Worm (Caenorhabditis elegans) whole organism, L4 larva: ENCODE results near the gene C05C12.1.

Source experiments
- F10B5.3 ChIP-seq: sonication (generic microtip); optimal IDR thresholded peaks from 2 replicates; lab custom pipeline; 2016; ENCODE audit warnings: mild to moderate bottlenecking, missing genetic modification characterization, missing compliant biosample characterization
- F37D6.2 ChIP-seq: sonication (generic microtip); optimal IDR thresholded peaks from 2 replicates; lab custom pipeline; 2016; ENCODE audit warnings: mild to moderate bottlenecking, missing genetic modification characterization, missing compliant biosample characterization
- F49E8.2 ChIP-seq: sonication (generic microtip); optimal IDR thresholded peaks from 2 replicates; lab custom pipeline; 2016; ENCODE audit warnings: missing compliant biosample characterization, mild to moderate bottlenecking, missing genetic modification characterization, borderline replicate concordance
- Y5F2A.4 ChIP-seq: fragments of 200-800 bp; sonication (Bioruptor generic); optimal IDR thresholded peaks from 2 replicates; lab custom pipeline; 2018; ENCODE audit warnings: mild to moderate bottlenecking, missing genetic modification characterization, missing compliant biosample characterization
- Y75B8A.6 ChIP-seq: fragments of 200-800 bp; sonication (Bioruptor generic); IDR thresholded peaks from 2 replicates; pipeline ENCODE4 v1.3.6; 2022; ENCODE audit warnings: missing genetic modification reagents, missing genetic modification characterization, missing compliant biosample characterization
- ZK337.2 ChIP-seq: fragments of 200-800 bp; sonication (Bioruptor generic); IDR thresholded peaks from 2 replicates; pipeline ENCODE4 v1.3.6; 2022; ENCODE audit warnings: missing genetic modification reagents, missing genetic modification characterization, missing compliant biosample characterization
- ZK546.5 ChIP-seq, 2 experiments: sonication (generic microtip); optimal IDR thresholded peaks; 2 replicates each; lab custom pipeline; 2017; ENCODE audit warnings: missing biosample characterization in 2 of 2, missing genetic modification characterization in 2 of 2
- aly-2 ChIP-seq: sonication (generic microtip); optimal IDR thresholded peaks from 2 replicates; lab custom pipeline; 2018; ENCODE audit warnings: missing biosample characterization, missing genetic modification characterization
- ama-1 ChIP-seq: fragments of 150-350 bp; optimal IDR thresholded peaks from 2 replicates; lab custom pipeline; 2014; ENCODE audit warnings: inconsistent platforms, mixed read lengths
- arid-1 ChIP-seq: fragments of 200-800 bp; sonication (Bioruptor generic); conservative IDR thresholded peaks from 2 replicates; pipeline ENCODE4 v1.3.6; 2022; ENCODE audit warnings: missing genetic modification reagents, missing genetic modification characterization, missing compliant biosample characterization
- ceh-20 ChIP-seq: fragments of 200-800 bp; sonication (Bioruptor generic); IDR thresholded peaks from 2 replicates; pipeline ENCODE4 v1.3.6; 2022; ENCODE audit warnings: missing genetic modification reagents, missing genetic modification characterization, missing compliant biosample characterization
- ceh-28 ChIP-seq: fragments of 150-350 bp; optimal IDR thresholded peaks from 2 replicates; lab custom pipeline; 2014; ENCODE audit warnings: missing biosample characterization, missing genetic modification reagents, missing genetic modification characterization
- ceh-44 ChIP-seq: fragments of 200-800 bp; sonication (Bioruptor generic); IDR thresholded peaks from 2 replicates; pipeline ENCODE4 v1.3.6; 2022; ENCODE audit warnings: missing genetic modification reagents, missing genetic modification characterization, missing compliant biosample characterization
- ceh-82 ChIP-seq: sonication (generic microtip); optimal IDR thresholded peaks from 2 replicates; lab custom pipeline; 2017; ENCODE audit warnings: missing biosample characterization, missing genetic modification characterization
- daf-12 ChIP-seq: fragments of 150-350 bp; optimal IDR thresholded peaks from 2 replicates; lab custom pipeline; 2014; ENCODE audit warnings: missing biosample characterization, missing genetic modification reagents, missing genetic modification characterization
- daf-8 ChIP-seq: fragments of 200-800 bp; sonication (Bioruptor generic); IDR thresholded peaks from 2 replicates; pipeline ENCODE4 v1.3.6; 2022; ENCODE audit warnings: missing genetic modification characterization, missing compliant biosample characterization
- dmd-8 ChIP-seq: fragments of 200-800 bp; sonication (Bioruptor generic); IDR thresholded peaks from 2 replicates; pipeline ENCODE4 v1.3.6; 2022; ENCODE audit warnings: missing genetic modification characterization, missing compliant biosample characterization
- dmd-9 ChIP-seq: fragments of 200-800 bp; sonication (Bioruptor generic); IDR thresholded peaks from 2 replicates; pipeline ENCODE4 v1.3.6; 2022; ENCODE audit warnings: missing genetic modification reagents, missing genetic modification characterization, missing compliant biosample characterization
- dpl-1 ChIP-seq: fragments of 150-350 bp; optimal IDR thresholded peaks from 2 replicates; lab custom pipeline; 2014; ENCODE audit warnings: missing biosample characterization, missing genetic modification reagents, missing genetic modification characterization
- egl-27 ChIP-seq: sonication (generic microtip); optimal IDR thresholded peaks from 3 replicates; lab custom pipeline; 2017; ENCODE audit warnings: missing biosample characterization, missing genetic modification reagents, missing genetic modification characterization
- egl-43 ChIP-seq: fragments of 200-800 bp; sonication (Bioruptor generic); IDR thresholded peaks from 2 replicates; pipeline ENCODE4 v1.3.6; 2022; ENCODE audit warnings: missing genetic modification reagents, missing genetic modification characterization, missing compliant biosample characterization
- fkh-10 ChIP-seq: fragments of 150-350 bp; optimal IDR thresholded peaks from 2 replicates; lab custom pipeline; 2014; ENCODE audit warnings: missing biosample characterization, missing genetic modification reagents, missing genetic modification characterization
- hmg-1.1 ChIP-seq: fragments of 200-800 bp; sonication (Bioruptor generic); IDR thresholded peaks from 2 replicates; pipeline ENCODE4 v1.3.6; 2022; ENCODE audit warnings: missing genetic modification reagents, missing genetic modification characterization, missing compliant biosample characterization
- lin-13 ChIP-seq: fragments of 150-350 bp; optimal IDR thresholded peaks from 2 replicates; lab custom pipeline; 2014; ENCODE audit warnings: missing biosample characterization, missing genetic modification reagents, missing genetic modification characterization
- lin-15B ChIP-seq: fragments of 150-350 bp; sonication (generic microtip); optimal IDR thresholded peaks from 3 replicates; lab custom pipeline; 2014; ENCODE audit warnings: missing biosample characterization, missing genetic modification characterization
- lin-29 ChIP-seq: fragments of 200-800 bp; sonication (Bioruptor generic); IDR thresholded peaks from 2 replicates; pipeline ENCODE4 v1.3.6; 2022; ENCODE audit warnings: missing genetic modification reagents, missing genetic modification characterization, missing compliant biosample characterization
- lin-38 ChIP-seq: fragments of 200-800 bp; sonication (Bioruptor generic); IDR thresholded peaks from 2 replicates; pipeline ENCODE4 v1.3.6; 2022; ENCODE audit warnings: missing genetic modification reagents, missing genetic modification characterization, missing compliant biosample characterization
- lir-3 ChIP-seq: sonication (generic microtip); optimal IDR thresholded peaks from 2 replicates; lab custom pipeline; 2016; ENCODE audit warnings: mild to moderate bottlenecking, missing genetic modification characterization, missing compliant biosample characterization
- madf-9 ChIP-seq: fragments of 200-800 bp; sonication (Bioruptor generic); conservative IDR thresholded peaks from 2 replicates; pipeline ENCODE4 v1.3.6; 2022; ENCODE audit warnings: missing genetic modification reagents, missing genetic modification characterization, missing compliant biosample characterization
- mdt-29 ChIP-seq: fragments of 200-800 bp; sonication (Bioruptor generic); IDR thresholded peaks from 2 replicates; pipeline ENCODE4 v1.3.6; 2022; ENCODE audit warnings: missing genetic modification reagents, missing genetic modification characterization, missing compliant biosample characterization
- mep-1 ChIP-seq: fragments of 150-350 bp; sonication (generic microtip); optimal IDR thresholded peaks from 3 replicates; lab custom pipeline; 2014; ENCODE audit warnings: missing biosample characterization, missing genetic modification characterization
- mes-2 ChIP-seq: sonication (generic microtip); optimal IDR thresholded peaks from 2 replicates; lab custom pipeline; 2016; ENCODE audit warnings: missing genotype, mild to moderate bottlenecking, missing genetic modification characterization, missing compliant biosample characterization; ENCODE audit not compliant: poor library complexity, severe bottlenecking
- nhr-11 ChIP-seq: fragments of 150-350 bp; optimal IDR thresholded peaks from 2 replicates; lab custom pipeline; 2014; ENCODE audit warnings: missing biosample characterization, missing genetic modification characterization
- nhr-42 ChIP-seq: fragments of 200-800 bp; sonication (Bioruptor generic); IDR thresholded peaks from 2 replicates; pipeline ENCODE4 v1.3.6; 2022; ENCODE audit warnings: missing genetic modification characterization, missing compliant biosample characterization
- nhr-6 ChIP-seq: fragments of 150-350 bp; optimal IDR thresholded peaks from 2 replicates; lab custom pipeline; 2014; ENCODE audit warnings: missing biosample characterization, missing genetic modification characterization
- pha-4 ChIP-seq, 2 experiments: fragments of 150-350 bp in 1 of 2; fragments of 200-800 bp in 1 of 2; sonication (Bioruptor generic) in 1 of 2; IDR thresholded peaks in 1 of 2; optimal IDR thresholded peaks in 1 of 2; 2 replicates each; pipeline versions ENCODE4 v1.3.6 to Lab custom; 2014 to 2022; ENCODE audit warnings: missing genetic modification characterization in 2 of 2, missing genetic modification reagents in 2 of 2, missing biosample characterization in 1 of 2, missing compliant biosample characterization in 1 of 2
- sdz-12 ChIP-seq: fragments of 200-800 bp; sonication (Bioruptor generic); optimal IDR thresholded peaks from 2 replicates; lab custom pipeline; 2018; ENCODE audit warnings: mild to moderate bottlenecking, missing genetic modification characterization, missing compliant biosample characterization
- set-16 ChIP-seq: fragments of 200-800 bp; sonication (Bioruptor generic); IDR thresholded peaks from 2 replicates; pipeline ENCODE4 v1.3.6; 2022; ENCODE audit warnings: missing genetic modification reagents, missing genetic modification characterization, missing compliant biosample characterization
- snpc-4 ChIP-seq: fragments of 150-350 bp; optimal IDR thresholded peaks from 2 replicates; lab custom pipeline; 2014; ENCODE audit warnings: missing biosample characterization, missing genetic modification characterization
- spr-3 ChIP-seq: fragments of 200-800 bp; sonication (Bioruptor generic); optimal IDR thresholded peaks from 2 replicates; lab custom pipeline; 2018; ENCODE audit warnings: mild to moderate bottlenecking, missing genetic modification characterization, missing compliant biosample characterization
- tag-97 ChIP-seq: fragments of 200-800 bp; sonication (Bioruptor generic); IDR thresholded peaks from 2 replicates; pipeline ENCODE4 v1.3.6; 2022; ENCODE audit warnings: missing genetic modification characterization, missing compliant biosample characterization
- tra-1 ChIP-seq: fragments of 200-800 bp; sonication (Bioruptor generic); IDR thresholded peaks from 2 replicates; pipeline ENCODE4 v1.3.6; 2022; ENCODE audit warnings: missing genetic modification reagents, missing genetic modification characterization, missing compliant biosample characterization
- unc-130 ChIP-seq: sonication (generic microtip); optimal IDR thresholded peaks from 2 replicates; lab custom pipeline; 2016; ENCODE audit warnings: missing genetic modification reagents, missing genetic modification characterization, missing compliant biosample characterization
- unc-39 ChIP-seq: sonication (generic microtip); optimal IDR thresholded peaks from 2 replicates; lab custom pipeline; 2017; ENCODE audit warnings: missing biosample characterization, missing genetic modification characterization
- unc-62 ChIP-seq, 3 experiments: fragments of 150-350 bp in 1 of 3; sonication (generic microtip); optimal IDR thresholded peaks in 2 of 3; peaks in 1 of 3; 1 replicate in 1 of 3; 2 replicates in 2 of 3; lab custom pipeline; 2014 to 2017; ENCODE audit warnings: missing biosample characterization in 3 of 3, missing genetic modification characterization in 3 of 3, missing genetic modification reagents in 3 of 3, missing genotype in 1 of 3
- ztf-11 ChIP-seq: fragments of 150-350 bp; optimal IDR thresholded peaks from 2 replicates; lab custom pipeline; 2014; ENCODE audit warnings: missing biosample characterization, missing genetic modification characterization
- ztf-7 ChIP-seq: fragments of 150-350 bp; optimal IDR thresholded peaks from 2 replicates; lab custom pipeline; 2014; ENCODE audit warnings: missing biosample characterization, missing genetic modification characterization

The C05C12.1 gene

ce11 chrIV:11273151-11273550 is 19.4 kb downstream of the C05C12.1 start, which contains the start of gene gtl-2:
gtl-2 (plus strand) TSS chrIV:11273451.
- TF ChIP-seq Y5F2A.4 (no peak), lin-13 (GFP tag; lab: Kevin White, UChicago) (no peak), lin-29 (GFP tag; lab: Robert Waterston, UW) (no peak), ZK546.5 (tag; optimal IDR thresholded peaks at IDR 0.05; lab: Kevin White, UChicago) (no peak), lin-15B (tag; lab: Kevin White, UChicago) (no peak), ceh-28 (no peak), F49E8.2 (tag; lab: Kevin White, UChicago) (no peak), lir-3 (tag; lab: Kevin White, UChicago) (no peak), mes-2 (no peak), nhr-11 (tag; lab: Kevin White, UChicago) (no peak), hmg-1.1 (GFP tag; lab: Robert Waterston, UW) (no peak), ztf-11 (tag; lab: Kevin White, UChicago) (no peak), ZK337.2 (GFP tag; lab: Robert Waterston, UW) (no peak), egl-43 (GFP tag; lab: Robert Waterston, UW) (no peak), Y75B8A.6 (no peak), tra-1 (GFP tag; lab: Robert Waterston, UW) (no peak)

- TF ChIP-seq F37D6.2 (tag; lab: Kevin White, UChicago): no peak
- peak in 1 of 2 experiments; percentile 90 for TF ChIP-seq unc-62 (GFP tag; optimal IDR thresholded peaks at IDR 0.05 in 1 of 2; lab: Kevin White, UChicago)
- TF ChIP-seq unc-62 (tag; optimal IDR thresholded peaks at IDR 0.05; lab: Kevin White, UChicago): no peak
- TF ChIP-seq, all 104 proteins: peak for 1
Observed at ce11 chrIV:11276026-11276425, 22.2 kb downstream of the C05C12.1 start.

- no peak for TF ChIP-seq tag-97 (GFP tag; lab: Robert Waterston, UW)
- no peak for TF ChIP-seq sdz-12 (GFP tag; lab: Kevin White, UChicago)
- TF ChIP-seq F49E8.2 (tag; lab: Kevin White, UChicago): no peak
- TF ChIP-seq ztf-11 (tag; lab: Kevin White, UChicago): no peak
- no peak for TF ChIP-seq daf-12 (tag; lab: Kevin White, UChicago)
- no peak for TF ChIP-seq arid-1 (GFP tag; lab: Robert Waterston, UW)
- no peak for TF ChIP-seq nhr-11 (tag; lab: Kevin White, UChicago)
- no peak for TF ChIP-seq Y75B8A.6
- TF ChIP-seq mdt-29 (GFP tag; lab: Robert Waterston, UW): no peak
- peak; percentile 72 for TF ChIP-seq pha-4 (GFP tag; IDR thresholded peaks at IDR 0.05; lab: Robert Waterston, UW)
- peak; percentile 71 for TF ChIP-seq pha-4 (tag; optimal IDR thresholded peaks at IDR 0.05; lab: Kevin White, UChicago)
- no peak for TF ChIP-seq ztf-7 (tag; lab: Kevin White, UChicago)
- no peak for TF ChIP-seq aly-2 (tag; lab: Kevin White, UChicago)
- TF ChIP-seq dmd-8: no peak
- no peak for TF ChIP-seq unc-39
- no peak for TF ChIP-seq daf-8 (GFP tag; lab: Robert Waterston, UW)
- TF ChIP-seq dpl-1 (GFP tag; lab: Kevin White, UChicago): no peak
- no peak for TF ChIP-seq fkh-10 (GFP tag; lab: Kevin White, UChicago)
- no peak for TF ChIP-seq ceh-82
- TF ChIP-seq spr-3 (GFP tag; lab: Kevin White, UChicago): no peak
- no peak for TF ChIP-seq egl-27
- TF ChIP-seq snpc-4 (tag; lab: Kevin White, UChicago): no peak
- no peak for TF ChIP-seq ceh-20
- TF ChIP-seq F10B5.3: peak; percentile 28
- TF ChIP-seq ceh-44 (GFP tag; lab: Robert Waterston, UW): no peak
- no peak for TF ChIP-seq dmd-9
- TF ChIP-seq nhr-6 (tag; lab: Kevin White, UChicago): peak; percentile 83
- TF ChIP-seq egl-43 (GFP tag; lab: Robert Waterston, UW): no peak
- no peak; the same call in 1 of the 2 replicates for TF ChIP-seq lin-38 (GFP tag; lab: Robert Waterston, UW)
- TF ChIP-seq lin-29 (GFP tag; lab: Robert Waterston, UW): no peak
- TF ChIP-seq nhr-42: no peak
- no peak for TF ChIP-seq set-16
- no peak for TF ChIP-seq unc-130
- no peak for TF ChIP-seq ama-1 (lab: Kevin White, UChicago)
- TF ChIP-seq ZK546.5 (tag; optimal IDR thresholded peaks at IDR 0.05; lab: Kevin White, UChicago): no peak
- no peak for TF ChIP-seq mep-1 (tag; lab: Kevin White, UChicago)
- no peak for TF ChIP-seq madf-9 (GFP tag; lab: Robert Waterston, UW)
Observed at ce11 chrIV:11284102-11284531, 30.3 kb downstream of the C05C12.1 start.
